Worm (Caenorhabditis elegans): ENCODE data around the gene F26D10.13.
A peak's percentile ranks its signal among the peaks of the same experiment; 100 is the strongest.
"Not testable (repeated sequence)": the region's sequence is repeated elsewhere in the genome, so short reads cannot be mapped to it uniquely, and the experiment has no call there.

Gene F26D10.13

ce11 chrIV:17264714-17265113, at the start of gene F26D10.13:
TSS of gene F26D10.13 (minus strand) at chrIV:17264814.
- TF ChIP-seq ets-5 (GFP tag; IDR thresholded peaks at IDR 0.05) (no peak), ceh-63 (GFP tag; optimal IDR thresholded peaks at IDR 0.05) (no peak), lin-13 (GFP tag; optimal IDR thresholded peaks at IDR 0.05) (no peak)

DNA sequence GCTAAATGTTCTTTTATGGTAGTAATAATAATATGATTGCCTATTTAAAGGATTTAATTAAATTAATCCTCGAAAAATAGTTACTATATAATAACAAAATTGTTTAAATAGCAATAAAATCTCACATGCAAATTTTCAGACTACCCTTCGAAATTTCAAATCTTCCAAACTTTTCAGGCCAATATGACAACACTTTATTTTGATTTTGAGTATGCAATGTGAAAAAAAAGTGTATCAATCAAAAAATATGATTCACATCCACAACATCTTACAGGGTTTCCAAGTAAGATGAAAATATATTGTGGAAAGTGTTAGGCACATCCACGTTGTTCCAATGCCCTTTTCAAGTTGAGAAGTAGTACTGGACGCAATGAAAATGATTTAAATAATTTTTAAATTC, 47.2 kb upstream of the F26D10.13 start, which contains the start of gene snf-9:
Gene snf-9, plus strand, starts transcription at position 301 of the 400 bp plus-strand sequence.
- TF ChIP-seq nhr-237 (tag; optimal IDR thresholded peaks at IDR 0.05) (no peak), ztf-11 (tag; optimal IDR thresholded peaks at IDR 0.05) (no peak), ceh-8 (GFP tag; optimal IDR thresholded peaks at IDR 0.05) (no peak), zip-4 (GFP tag; optimal IDR thresholded peaks at IDR 0.05) (no peak), ceh-90 (tag; optimal IDR thresholded peaks at IDR 0.05) (no peak), Y116A8C.19 (tag; optimal IDR thresholded peaks at IDR 0.05; ENCODE audit: borderline replicate concordance) (no peak), ceh-82 (tag; optimal IDR thresholded peaks at IDR 0.05) (no peak), nhr-12 (tag; optimal IDR thresholded peaks at IDR 0.05) (no peak), ztf-4 (tag; optimal IDR thresholded peaks at IDR 0.05) (no peak), unc-86 (tag; optimal IDR thresholded peaks at IDR 0.05) (no peak), nhr-47 (tag; optimal IDR thresholded peaks at IDR 0.05) (no peak), C34B4.2 (tag; optimal IDR thresholded peaks at IDR 0.05) (no peak), zag-1 (tag; optimal IDR thresholded peaks at IDR 0.05) (no peak)

DNA sequence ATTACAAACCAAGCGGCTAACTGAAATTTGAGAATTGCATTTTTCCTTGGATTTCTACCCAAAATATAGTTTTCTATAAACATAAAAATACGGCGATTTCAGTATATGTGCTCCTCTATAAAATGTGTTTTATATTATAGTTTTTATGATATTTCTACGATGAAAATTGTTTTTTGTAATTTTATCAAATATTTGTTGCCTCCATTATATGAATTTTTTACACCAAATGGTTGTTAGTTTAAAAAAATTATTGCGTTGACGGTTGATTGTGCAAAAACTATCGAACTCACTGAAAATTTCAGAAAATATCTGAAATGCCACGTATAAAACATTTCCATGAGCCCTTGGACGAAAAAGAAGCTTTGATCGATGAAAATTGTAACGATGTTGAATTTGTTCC, 43.6 kb upstream of the F26D10.13 start, which contains the start of gene T28F3.9:
Gene T28F3.9, plus strand, starts transcription at position 301 of the 400 bp plus-strand sequence.
- no peak for TF ChIP-seq grh-1 (GFP tag; IDR thresholded peaks at IDR 0.05)
- no peak for TF ChIP-seq efl-1 (optimal IDR thresholded peaks at IDR 0.05)
- TF ChIP-seq efl-1 (GFP tag; optimal IDR thresholded peaks at IDR 0.05 in 1 of 2) = peak in 1 of 2 experiments; percentile 35

- not testable (repeated sequence) for TF ChIP-seq aha-1, nhr-84, sox-4 (tag; optimal IDR thresholded peaks at IDR 0.05)
These were observed 42.6 kb upstream of the F26D10.13 start, which contains the start of gene T28F3.8 for ce11 chrIV:17307223-17307622. TSS of gene T28F3.8 (minus strand) at chrIV:17307323.

DNA sequence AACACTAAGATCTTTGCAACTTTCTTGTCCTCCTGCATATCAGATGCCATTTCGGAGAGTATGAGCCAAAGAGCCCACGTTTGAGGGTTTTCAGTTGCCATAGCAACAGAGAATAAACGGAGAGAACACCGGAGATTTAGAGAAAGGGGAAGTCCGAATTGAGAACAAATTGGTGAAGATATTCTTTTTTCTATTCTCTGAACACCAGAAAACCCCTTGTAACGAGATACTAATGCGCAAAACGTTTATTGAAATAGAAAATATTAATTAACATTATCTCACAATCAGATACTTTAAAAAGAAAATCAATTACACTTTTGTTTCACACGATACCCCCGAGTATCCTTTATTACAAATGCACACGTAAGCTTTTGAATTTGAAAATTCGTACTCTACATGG, 37.3 kb upstream of the F26D10.13 start, which contains the start of gene ifta-2:
Gene ifta-2, minus strand, starts transcription at position 101 of the 400 bp plus-strand sequence.
- no peak for TF ChIP-seq unc-98 (GFP tag; IDR thresholded peaks at IDR 0.05)
- TF ChIP-seq fkh-8 (tag; optimal IDR thresholded peaks at IDR 0.05) = peak; percentile 29
- no peak for TF ChIP-seq efl-1 (optimal IDR thresholded peaks at IDR 0.05)
- no peak for TF ChIP-seq efl-1 (GFP tag; optimal IDR thresholded peaks at IDR 0.05 in 1 of 2)
- TF ChIP-seq mef-2 (tag; optimal IDR thresholded peaks at IDR 0.05) = no peak
- no peak for TF ChIP-seq mdl-1 (tag; optimal IDR thresholded peaks at IDR 0.05)
- no peak for TF ChIP-seq jun-1 (tag; optimal IDR thresholded peaks at IDR 0.05)

DNA sequence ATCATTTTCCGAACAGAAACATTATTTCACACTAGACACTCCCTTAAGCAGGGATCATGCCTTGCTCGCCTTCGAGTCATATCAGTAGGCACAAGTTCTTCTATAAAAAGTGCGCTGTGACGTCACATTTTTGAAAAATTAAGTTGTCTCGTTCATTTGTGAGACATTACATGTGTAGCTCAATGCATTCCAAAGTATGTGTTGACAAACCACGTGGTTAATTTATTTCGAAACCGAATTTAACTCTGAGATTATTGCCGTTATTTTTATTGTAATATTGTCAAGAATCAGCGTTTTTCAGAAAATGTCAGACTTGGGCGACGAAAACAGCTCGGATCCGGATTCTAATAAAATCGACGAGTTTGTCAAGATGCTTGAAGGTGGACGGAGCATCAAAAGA, 29.9 kb upstream of the F26D10.13 start, which contains the start of gene T28F3.5:
Gene T28F3.5, plus strand, starts transcription at position 301 of the 400 bp plus-strand sequence.
- TF ChIP-seq efl-1 (optimal IDR thresholded peaks at IDR 0.05) (no peak), efl-1 (GFP tag; optimal IDR thresholded peaks at IDR 0.05 in 1 of 2) (peak in 1 of 2 experiments; percentile 84), lin-35 (GFP tag; optimal IDR thresholded peaks at IDR 0.05) (no peak), nhr-84 (tag; optimal IDR thresholded peaks at IDR 0.05) (no peak), nhr-20 (tag; optimal IDR thresholded peaks at IDR 0.05) (no peak), egl-13 (tag; optimal IDR thresholded peaks at IDR 0.05) (no peak), nhr-76 (tag; optimal IDR thresholded peaks at IDR 0.05) (no peak), egl-27 (tag; optimal IDR thresholded peaks at IDR 0.05) (no peak), nhr-12 (tag; optimal IDR thresholded peaks at IDR 0.05) (no peak), mdl-1 (tag; optimal IDR thresholded peaks at IDR 0.05) (no peak)
